Worm (Caenorhabditis elegans) whole organism, early embryonic: ENCODE measurements around the gene R04B3.1.

ENCODE experiments used
- B0310.2 ChIP-seq: sonication (generic microtip); optimal IDR thresholded peaks from 2 replicates; lab custom pipeline; 2016; ENCODE audit warnings: mild to moderate bottlenecking, missing genetic modification characterization, missing compliant biosample characterization
- F13C5.2 ChIP-seq: sonication (generic microtip); optimal IDR thresholded peaks from 2 replicates; lab custom pipeline; 2017; ENCODE audit warnings: mild to moderate bottlenecking, missing genetic modification characterization, inconsistent platforms, missing compliant biosample characterization
- ama-1 ChIP-seq: fragments of 150-350 bp; optimal IDR thresholded peaks from 2 replicates; lab custom pipeline; 2014
- ceh-13 ChIP-seq: fragments of 200-800 bp; sonication (Bioruptor generic); optimal IDR thresholded peaks from 2 replicates; lab custom pipeline; 2018; ENCODE audit warnings: mild to moderate bottlenecking, missing genetic modification characterization, missing compliant biosample characterization
- ceh-36 ChIP-seq: sonication (generic microtip); optimal IDR thresholded peaks from 2 replicates; lab custom pipeline; 2016; ENCODE audit warnings: missing genetic modification characterization, inconsistent platforms, missing compliant biosample characterization
- ets-7 ChIP-seq: sonication (generic microtip); optimal IDR thresholded peaks from 2 replicates; lab custom pipeline; 2016; ENCODE audit warnings: missing genotype, missing genetic modification characterization, missing compliant biosample characterization
- flt-1 ChIP-seq: fragments of 200-800 bp; sonication (Bioruptor generic); IDR thresholded peaks from 2 replicates; pipeline ENCODE4 v1.3.6; 2022; ENCODE audit warnings: missing genetic modification characterization, missing compliant biosample characterization
- hmbx-1 ChIP-seq: sonication (generic microtip); optimal IDR thresholded peaks from 2 replicates; lab custom pipeline; 2016; ENCODE audit warnings: mild to moderate bottlenecking, missing genetic modification characterization, missing compliant biosample characterization
- hnd-1 ChIP-seq: sonication (generic microtip); optimal IDR thresholded peaks from 2 replicates; lab custom pipeline; 2016; ENCODE audit warnings: missing genetic modification characterization, missing compliant biosample characterization
- scrt-1 ChIP-seq: fragments of 200-800 bp; sonication (Bioruptor generic); IDR thresholded peaks from 2 replicates; pipeline ENCODE4 v1.3.6; 2022; ENCODE audit warnings: missing genetic modification characterization, missing compliant biosample characterization
- sea-1 ChIP-seq: fragments of 200-800 bp; sonication (Bioruptor generic); conservative IDR thresholded peaks from 2 replicates; pipeline ENCODE4 v1.3.6; 2022; ENCODE audit warnings: missing genetic modification characterization, missing compliant biosample characterization
- tbx-37 ChIP-seq: fragments of 200-800 bp; sonication (Bioruptor generic); conservative IDR thresholded peaks from 2 replicates; pipeline ENCODE4 v1.3.6; 2022; ENCODE audit warnings: missing genetic modification reagents, missing genetic modification characterization, missing compliant biosample characterization

- no peak for TF ChIP-seq ama-1
- TF ChIP-seq tbx-37 (GFP tag; lab: Robert Waterston, UW) = no peak
- no peak for TF ChIP-seq ceh-13 (GFP tag; lab: Kevin White, UChicago)
- no peak for TF ChIP-seq F13C5.2
- TF ChIP-seq hmbx-1 = no peak
- TF ChIP-seq ets-7 (tag; lab: Kevin White, UChicago) = no peak
- TF ChIP-seq ceh-36 (tag; lab: Kevin White, UChicago) = no peak
- TF ChIP-seq scrt-1 (GFP tag; lab: Robert Waterston, UW) = no peak
- TF ChIP-seq sea-1 = no peak
- no peak for TF ChIP-seq flt-1 (GFP tag; lab: Robert Waterston, UW)
- TF ChIP-seq hnd-1 (tag; lab: Kevin White, UChicago) = no peak
- no peak for TF ChIP-seq B0310.2 (tag; lab: Kevin White, UChicago)
Observed at ce11 chrX:2520461-2520860, 49.3 kb upstream of the R04B3.1 start.
